Worm (Caenorhabditis elegans) whole organism, late embryonic: ENCODE measurements around the gene btb-14.

Experiments used
- C08G9.2 ChIP-seq: sonication (generic microtip); optimal IDR thresholded peaks from 2 replicates; lab custom pipeline; 2016; ENCODE audit warnings: mild to moderate bottlenecking, missing genetic modification characterization, moderate library complexity, missing compliant biosample characterization
- C38D4.7 ChIP-seq: fragments of 200-800 bp; sonication (Bioruptor generic); optimal IDR thresholded peaks from 2 replicates; lab custom pipeline; 2018; ENCODE audit warnings: mild to moderate bottlenecking, missing genetic modification characterization, moderate library complexity, missing compliant biosample characterization
- K09A11.1 ChIP-seq: sonication (generic microtip); optimal IDR thresholded peaks from 2 replicates; lab custom pipeline; 2017; ENCODE audit warnings: antibody characterized with exemption, mild to moderate bottlenecking, missing genetic modification characterization, missing compliant biosample characterization; ENCODE audit not compliant: insufficient read depth
- T23F11.4 ChIP-seq: fragments of 200-800 bp; sonication (Bioruptor generic); optimal IDR thresholded peaks from 2 replicates; lab custom pipeline; 2018; ENCODE audit warnings: mild to moderate bottlenecking, missing genetic modification characterization, missing compliant biosample characterization
- ahr-1 ChIP-seq: sonication (generic microtip); optimal IDR thresholded peaks from 2 replicates; lab custom pipeline; 2016; ENCODE audit warnings: missing genetic modification characterization, missing compliant biosample characterization
- ama-1 ChIP-seq: fragments of 150-350 bp; optimal IDR thresholded peaks from 2 replicates; lab custom pipeline; 2014
- ceh-18 ChIP-seq: sonication (generic microtip); optimal IDR thresholded peaks from 2 replicates; lab custom pipeline; 2016; ENCODE audit warnings: missing genetic modification characterization, missing compliant biosample characterization
- ceh-2 ChIP-seq: sonication (generic microtip); optimal IDR thresholded peaks from 2 replicates; lab custom pipeline; 2016; ENCODE audit warnings: missing genotype, missing genetic modification characterization, missing compliant biosample characterization
- ceh-24 ChIP-seq: sonication (generic microtip); optimal IDR thresholded peaks from 2 replicates; lab custom pipeline; 2016; ENCODE audit warnings: mild to moderate bottlenecking, missing genetic modification characterization, missing compliant biosample characterization
- ceh-30 ChIP-seq: fragments of 150-350 bp; optimal IDR thresholded peaks from 2 replicates; lab custom pipeline; 2014; ENCODE audit warnings: missing biosample characterization, missing genetic modification characterization
- ceh-31 ChIP-seq: sonication (generic microtip); optimal IDR thresholded peaks from 2 replicates; lab custom pipeline; 2016; ENCODE audit warnings: missing genetic modification characterization, missing compliant biosample characterization
- ceh-34 ChIP-seq: sonication (generic microtip); optimal IDR thresholded peaks from 2 replicates; lab custom pipeline; 2016; ENCODE audit warnings: mild to moderate bottlenecking, missing genetic modification characterization, missing compliant biosample characterization
- ceh-45 ChIP-seq: fragments of 200-800 bp; sonication (Bioruptor generic); IDR thresholded peaks from 2 replicates; pipeline ENCODE4 v1.3.6; 2022; ENCODE audit warnings: missing genetic modification reagents, missing genetic modification characterization, missing compliant biosample characterization
- ceh-48 ChIP-seq: sonication (generic microtip); optimal IDR thresholded peaks from 2 replicates; lab custom pipeline; 2016; ENCODE audit warnings: missing genetic modification characterization, inconsistent platforms, missing compliant biosample characterization
- ceh-6 ChIP-seq: fragments of 200-800 bp; sonication (Bioruptor generic); optimal IDR thresholded peaks from 2 replicates; lab custom pipeline; 2018; ENCODE audit warnings: mild to moderate bottlenecking, missing genetic modification characterization, missing compliant biosample characterization
- ceh-9 ChIP-seq: sonication (generic microtip); optimal IDR thresholded peaks from 2 replicates; lab custom pipeline; 2016; ENCODE audit warnings: mild to moderate bottlenecking, missing genetic modification characterization, inconsistent platforms, missing compliant biosample characterization
- che-1 ChIP-seq: sonication (generic microtip); optimal IDR thresholded peaks from 2 replicates; lab custom pipeline; 2016; ENCODE audit warnings: mild to moderate bottlenecking, missing genetic modification characterization, missing compliant biosample characterization
- elt-4 ChIP-seq: sonication (generic microtip); optimal IDR thresholded peaks from 2 replicates; lab custom pipeline; 2016; ENCODE audit warnings: missing genetic modification characterization, missing compliant biosample characterization
- ets-4 ChIP-seq: sonication (generic microtip); optimal IDR thresholded peaks from 2 replicates; lab custom pipeline; 2016; ENCODE audit warnings: missing genetic modification characterization, missing compliant biosample characterization
- fax-1 ChIP-seq: sonication (generic microtip); optimal IDR thresholded peaks from 2 replicates; lab custom pipeline; 2016; ENCODE audit warnings: missing genotype, missing genetic modification characterization, missing compliant biosample characterization
- fkh-10 ChIP-seq: fragments of 150-350 bp; optimal IDR thresholded peaks from 2 replicates; lab custom pipeline; 2014; ENCODE audit warnings: missing biosample characterization, missing genetic modification reagents, missing genetic modification characterization
- gmeb-2 ChIP-seq: sonication (generic microtip); optimal IDR thresholded peaks from 2 replicates; lab custom pipeline; 2016; ENCODE audit warnings: missing genetic modification characterization, inconsistent platforms, missing compliant biosample characterization
- hlh-30 ChIP-seq: sonication (generic microtip); optimal IDR thresholded peaks from 2 replicates; lab custom pipeline; 2017; ENCODE audit warnings: antibody characterized with exemption, missing genetic modification characterization, missing compliant biosample characterization; ENCODE audit not compliant: insufficient read depth
- hlh-8 ChIP-seq: sonication (generic microtip); optimal IDR thresholded peaks from 2 replicates; lab custom pipeline; 2016; ENCODE audit warnings: missing genotype, missing genetic modification characterization, missing compliant biosample characterization
- lin-11 ChIP-seq: fragments of 200-800 bp; sonication (Bioruptor generic); optimal IDR thresholded peaks from 2 replicates; lab custom pipeline; 2018; ENCODE audit warnings: mild to moderate bottlenecking, missing genetic modification characterization, missing compliant biosample characterization
- madf-2 ChIP-seq: sonication (generic microtip); optimal IDR thresholded peaks from 2 replicates; lab custom pipeline; 2017; ENCODE audit warnings: missing genetic modification characterization, missing compliant biosample characterization
- nfya-1 ChIP-seq: sonication (generic microtip); optimal IDR thresholded peaks from 2 replicates; lab custom pipeline; 2017; ENCODE audit warnings: missing genetic modification characterization, mild to moderate bottlenecking, missing compliant biosample characterization, antibody characterized with exemption, moderate library complexity
- nhr-11 ChIP-seq: fragments of 150-350 bp; optimal IDR thresholded peaks from 2 replicates; lab custom pipeline; 2014; ENCODE audit warnings: missing biosample characterization, missing genetic modification characterization
- nhr-232 ChIP-seq: sonication (generic microtip); optimal IDR thresholded peaks from 2 replicates; lab custom pipeline; 2016; ENCODE audit warnings: missing genetic modification characterization, missing compliant biosample characterization
- npax-4 ChIP-seq: sonication (generic microtip); optimal IDR thresholded peaks from 2 replicates; lab custom pipeline; 2016; ENCODE audit warnings: missing genetic modification characterization, missing compliant biosample characterization
- odd-2 ChIP-seq: sonication (generic microtip); optimal IDR thresholded peaks from 2 replicates; lab custom pipeline; 2017; ENCODE audit warnings: antibody characterized with exemption, mild to moderate bottlenecking, missing genetic modification characterization, missing compliant biosample characterization
- pat-9 ChIP-seq: fragments of 200-800 bp; sonication (Bioruptor generic); optimal IDR thresholded peaks from 2 replicates; lab custom pipeline; 2018; ENCODE audit warnings: mild to moderate bottlenecking, missing genetic modification characterization, moderate library complexity, missing compliant biosample characterization
- pha-2 ChIP-seq: sonication (generic microtip); optimal IDR thresholded peaks from 2 replicates; lab custom pipeline; 2017; ENCODE audit warnings: mild to moderate bottlenecking, missing genetic modification characterization, missing compliant biosample characterization
- pqm-1 ChIP-seq: sonication (generic microtip); optimal IDR thresholded peaks from 2 replicates; lab custom pipeline; 2016; ENCODE audit warnings: missing genetic modification characterization, missing compliant biosample characterization
- pros-1 ChIP-seq: fragments of 150-350 bp; optimal IDR thresholded peaks from 2 replicates; lab custom pipeline; 2014; ENCODE audit warnings: missing biosample characterization, missing genetic modification reagents, missing genetic modification characterization
- ref-2 ChIP-seq: sonication (generic microtip); optimal IDR thresholded peaks from 2 replicates; lab custom pipeline; 2016; ENCODE audit warnings: missing genetic modification characterization, missing compliant biosample characterization
- rnt-1 ChIP-seq: sonication (generic microtip); optimal IDR thresholded peaks from 2 replicates; lab custom pipeline; 2016; ENCODE audit warnings: missing genetic modification characterization, missing compliant biosample characterization
- tbx-2 ChIP-seq: sonication (generic microtip); optimal IDR thresholded peaks from 2 replicates; lab custom pipeline; 2016; ENCODE audit warnings: missing genetic modification characterization, missing compliant biosample characterization
- ttx-3 ChIP-seq: sonication (generic microtip); optimal IDR thresholded peaks from 2 replicates; lab custom pipeline; 2016; ENCODE audit warnings: missing genetic modification reagents, missing genetic modification characterization, missing compliant biosample characterization
- unc-3 ChIP-seq, 2 experiments: fragments of 200-800 bp in 1 of 2; sonication (Bioruptor generic) in 1 of 2; sonication (generic microtip) in 1 of 2; conservative IDR thresholded peaks in 1 of 2; optimal IDR thresholded peaks in 1 of 2; 2 replicates each; pipeline versions ENCODE4 v1.3.6 to Lab custom; 2016 to 2022; ENCODE audit warnings: missing compliant biosample characterization in 2 of 2, missing genetic modification characterization in 2 of 2, missing genetic modification reagents in 1 of 2
- unc-42 ChIP-seq: sonication (generic microtip); optimal IDR thresholded peaks from 2 replicates; lab custom pipeline; 2016; ENCODE audit warnings: missing genotype, missing genetic modification characterization, missing compliant biosample characterization
- unc-55 ChIP-seq: sonication (generic microtip); optimal IDR thresholded peaks from 2 replicates; lab custom pipeline; 2017; ENCODE audit warnings: missing biosample characterization, missing genetic modification reagents, missing genetic modification characterization
- unc-86 ChIP-seq: sonication (generic microtip); optimal IDR thresholded peaks from 2 replicates; lab custom pipeline; 2016; ENCODE audit warnings: missing genetic modification characterization, missing compliant biosample characterization
- zip-5 ChIP-seq: sonication (generic microtip); optimal IDR thresholded peaks from 2 replicates; lab custom pipeline; 2016; ENCODE audit warnings: missing genetic modification characterization, missing compliant biosample characterization

The btb-14 gene

ce11 chrII:12382625-12383562 is at the start of gene btb-14:
Gene btb-14, plus strand, starts transcription at chrII:12383463.
- TF ChIP-seq ceh-31 (tag; lab: Kevin White, UChicago) (peak; percentile 2), lin-11 (tag; lab: Kevin White, UChicago) (no peak), ceh-30 (tag; lab: Kevin White, UChicago) (no peak), unc-3 (GFP tag; conservative IDR thresholded peaks at IDR 0.05; lab: Robert Waterston, UW) (no peak), unc-3 (tag; optimal IDR thresholded peaks at IDR 0.05; lab: Kevin White, UChicago) (no peak), ceh-48 (tag; lab: Kevin White, UChicago) (peak; percentile 11)

- no peak for TF ChIP-seq ceh-6 (GFP tag; lab: Kevin White, UChicago)
- TF ChIP-seq odd-2 (tag; lab: Kevin White, UChicago): no peak
- no peak for TF ChIP-seq C38D4.7 (GFP tag; lab: Kevin White, UChicago)
- no peak for TF ChIP-seq ref-2 (tag; lab: Kevin White, UChicago)
- TF ChIP-seq npax-4 (tag; lab: Kevin White, UChicago): no peak
- TF ChIP-seq ceh-45 (GFP tag; lab: Robert Waterston, UW): no peak
- no peak for TF ChIP-seq ceh-9 (tag; lab: Kevin White, UChicago)
- TF ChIP-seq tbx-2 (tag; lab: Kevin White, UChicago): no peak
- no peak for TF ChIP-seq zip-5
- no peak for TF ChIP-seq nhr-11 (tag; lab: Kevin White, UChicago)
- TF ChIP-seq unc-42 (tag; lab: Kevin White, UChicago): no peak
- TF ChIP-seq ceh-2 (tag; lab: Kevin White, UChicago): no peak
Measured at ce11 chrII:12335430-12335829, 47.8 kb upstream of the btb-14 start, which contains the start of gene sre-52. Gene sre-52, plus strand, starts transcription at chrII:12335730.

- TF ChIP-seq C08G9.2 (tag; lab: Kevin White, UChicago) (no peak), tbx-2 (tag; lab: Kevin White, UChicago) (peak; percentile 58), ceh-45 (GFP tag; lab: Robert Waterston, UW) (no peak), ttx-3 (no peak), fkh-10 (GFP tag; lab: Kevin White, UChicago) (no peak), pqm-1 (no peak), elt-4 (tag; lab: Kevin White, UChicago) (no peak), che-1 (no peak), hlh-30 (tag; lab: Kevin White, UChicago) (peak; percentile 85), nhr-232 (tag; lab: Kevin White, UChicago) (no peak), C38D4.7 (GFP tag; lab: Kevin White, UChicago) (no peak), ceh-24 (tag; lab: Kevin White, UChicago) (no peak), gmeb-2 (tag; lab: Kevin White, UChicago) (no peak), ceh-34 (tag; lab: Kevin White, UChicago) (peak; percentile 30), ceh-9 (tag; lab: Kevin White, UChicago) (no peak), unc-86 (tag; lab: Kevin White, UChicago) (no peak), ets-4 (no peak), unc-42 (tag; lab: Kevin White, UChicago) (peak; percentile 86), T23F11.4 (GFP tag; lab: Kevin White, UChicago) (no peak), ahr-1 (tag; lab: Kevin White, UChicago) (no peak), madf-2 (tag; lab: Kevin White, UChicago) (peak; percentile 21), ceh-31 (tag; lab: Kevin White, UChicago) (peak; percentile 55), unc-55 (GFP tag; lab: Kevin White, UChicago) (peak; percentile 28), pros-1 (tag; lab: Kevin White, UChicago) (peak; percentile 12), ref-2 (tag; lab: Kevin White, UChicago) (peak; percentile 53), lin-11 (tag; lab: Kevin White, UChicago) (no peak), K09A11.1 (tag; lab: Kevin White, UChicago) (no peak), rnt-1 (peak; percentile 7), ceh-18 (tag; lab: Kevin White, UChicago) (peak; percentile 2), pat-9 (tag; lab: Kevin White, UChicago) (no peak), ama-1 (lab: Kevin White, UChicago) (no peak), ceh-6 (GFP tag; lab: Kevin White, UChicago) (no peak), ceh-48 (tag; lab: Kevin White, UChicago) (peak; percentile 11), nfya-1 (tag; lab: Kevin White, UChicago) (peak; percentile 100), hlh-8 (no peak), fax-1 (tag; lab: Kevin White, UChicago) (no peak), pha-2 (tag; lab: Kevin White, UChicago) (no peak), ceh-30 (tag; lab: Kevin White, UChicago) (no peak)
Measured at ce11 chrII:12339152-12339551, 44.1 kb upstream of the btb-14 start.
